Fruit fly (Drosophila melanogaster) whole organism, embryonic: ENCODE measurements around the gene meep.

Source experiments
- ATbp ChIP-seq: fragments of 200-800 bp; sonication (Bioruptor generic); optimal IDR thresholded peaks from 2 replicates; lab custom pipeline; 2017; ENCODE audit warnings: missing biosample characterization, mild to moderate bottlenecking, missing genetic modification characterization, missing genetic modification reagents
- Abd-B ChIP-seq: fragments of 200-800 bp; sonication (Bioruptor generic); optimal IDR thresholded peaks from 2 replicates; lab custom pipeline; 2018; ENCODE audit warnings: missing biosample characterization, mild to moderate bottlenecking, missing genetic modification characterization, moderate library complexity
- Aef1 ChIP-seq: fragments of 200-800 bp; sonication (Bioruptor generic); IDR thresholded peaks from 3 replicates; pipeline ENCODE4 v1.3.6; 2022; ENCODE audit warnings: missing biosample characterization, missing genetic modification characterization
- B-H1 ChIP-seq: fragments of 200-800 bp; sonication (Bioruptor generic); IDR thresholded peaks from 3 replicates; pipeline ENCODE4 v1.3.6; 2022; ENCODE audit warnings: missing biosample characterization, missing genetic modification characterization
- CG10366 ChIP-seq: fragments of 200-800 bp; sonication (Bioruptor generic); IDR thresholded peaks from 2 replicates; pipeline ENCODE4 v1.3.6; 2022; ENCODE audit warnings: missing biosample characterization, missing genetic modification characterization
- CG12744 ChIP-seq: fragments of 200-800 bp; sonication (Bioruptor generic); optimal IDR thresholded peaks from 2 replicates; lab custom pipeline; 2016; ENCODE audit warnings: missing biosample characterization, missing genetic modification characterization
- CG13123 ChIP-seq: fragments of 200-800 bp; sonication (Bioruptor generic); optimal IDR thresholded peaks from 2 replicates; lab custom pipeline; 2016; ENCODE audit warnings: missing biosample characterization, missing genetic modification characterization
- CG14050 ChIP-seq: fragments of 200-800 bp; sonication (Bioruptor generic); IDR thresholded peaks from 3 replicates; pipeline ENCODE4 v1.3.6; 2022; ENCODE audit warnings: missing biosample characterization, missing genetic modification characterization
- CG16863 ChIP-seq: fragments of 200-800 bp; sonication (Bioruptor generic); optimal IDR thresholded peaks from 3 replicates; lab custom pipeline; 2016; ENCODE audit warnings: missing biosample characterization, missing genetic modification characterization
- CG18476 ChIP-seq: fragments of 200-800 bp; sonication (Bioruptor generic); optimal IDR thresholded peaks from 2 replicates; lab custom pipeline; 2016; ENCODE audit warnings: missing biosample characterization, mild to moderate bottlenecking, missing genetic modification characterization
- CG2202 ChIP-seq: fragments of 200-800 bp; sonication (Bioruptor generic); optimal IDR thresholded peaks from 2 replicates; lab custom pipeline; 2018; ENCODE audit warnings: missing biosample characterization, mild to moderate bottlenecking, missing genetic modification characterization
- CG3726 ChIP-seq: fragments of 200-800 bp; sonication (Bioruptor generic); IDR thresholded peaks from 3 replicates; pipeline ENCODE4, ENCODE4 v1.3.6; 2022; ENCODE audit warnings: missing biosample characterization, missing genetic modification characterization
- CG4707 ChIP-seq: fragments of 200-800 bp; sonication (Bioruptor generic); optimal IDR thresholded peaks from 2 replicates; lab custom pipeline; 2018; ENCODE audit warnings: missing biosample characterization, mild to moderate bottlenecking, missing genetic modification characterization, moderate library complexity
- CG5180 ChIP-seq: fragments of 200-800 bp; sonication (Bioruptor generic); optimal IDR thresholded peaks from 3 replicates; lab custom pipeline; 2017; ENCODE audit warnings: missing biosample characterization, missing genetic modification characterization, mild to moderate bottlenecking, moderate library complexity, missing genetic modification reagents
- CG6765 ChIP-seq: fragments of 200-800 bp; sonication (Bioruptor generic); optimal IDR thresholded peaks from 3 replicates; lab custom pipeline; 2017; ENCODE audit warnings: missing biosample characterization, mild to moderate bottlenecking, missing genetic modification characterization
- CG7556 ChIP-seq: fragments of 200-800 bp; sonication (Bioruptor generic); optimal IDR thresholded peaks from 2 replicates; lab custom pipeline; 2017; ENCODE audit warnings: missing biosample characterization, mild to moderate bottlenecking, missing genetic modification characterization
- E2f1 ChIP-seq: fragments of 200-800 bp; sonication (Bioruptor generic); IDR thresholded peaks from 2 replicates; pipeline ENCODE4 v1.3.6; 2022; ENCODE audit warnings: missing biosample characterization, missing genetic modification characterization
- Eip74EF ChIP-seq, 2 experiments: fragments of 200-800 bp in 1 of 2; fragments of >200 bp in 1 of 2; sonication (Bioruptor generic) in 1 of 2; optimal IDR thresholded peaks; 2 replicates each; lab custom pipeline; 2017 to 2019; ENCODE audit warnings: missing biosample characterization in 2 of 2, missing genetic modification characterization in 2 of 2, mild to moderate bottlenecking in 1 of 2, moderate library complexity in 1 of 2
- Ets97D ChIP-seq: fragments of 200-800 bp; sonication (Bioruptor generic); optimal IDR thresholded peaks from 3 replicates; lab custom pipeline; 2016; ENCODE audit warnings: missing biosample characterization, missing genetic modification characterization
- HmgZ ChIP-seq: fragments of 200-800 bp; sonication (Bioruptor generic); optimal IDR thresholded peaks from 2 replicates; lab custom pipeline; 2018; ENCODE audit warnings: missing biosample characterization, mild to moderate bottlenecking, missing genetic modification characterization
- Hr39 ChIP-seq: fragments of >200 bp; optimal IDR thresholded peaks from 2 replicates; lab custom pipeline; 2017
- Lim3 ChIP-seq: fragments of 200-800 bp; sonication (Bioruptor generic); IDR thresholded peaks from 2 replicates; pipeline ENCODE4 v1.3.6; 2022; ENCODE audit warnings: missing biosample characterization, missing genetic modification characterization
- NC2β ChIP-seq: fragments of 200-800 bp; sonication (Bioruptor generic); optimal IDR thresholded peaks from 2 replicates; lab custom pipeline; 2016; ENCODE audit warnings: missing biosample characterization, missing genetic modification characterization
- Neu2 ChIP-seq: fragments of 200-800 bp; sonication (Bioruptor generic); optimal IDR thresholded peaks from 3 replicates; lab custom pipeline; 2016; ENCODE audit warnings: missing biosample characterization, missing genetic modification characterization, borderline replicate concordance
- Nf-YA ChIP-seq: fragments of 200-800 bp; sonication (Bioruptor generic); IDR thresholded peaks from 2 replicates; pipeline ENCODE4 v1.3.6; 2022; ENCODE audit warnings: missing biosample characterization, missing genetic modification characterization
- Nf-YC ChIP-seq: fragments of 200-800 bp; optimal IDR thresholded peaks from 3 replicates; lab custom pipeline; 2019; ENCODE audit warnings: missing biosample characterization, mild to moderate bottlenecking, missing genetic modification characterization, moderate library complexity
- Sox100B ChIP-seq: fragments of 200-800 bp; sonication (Bioruptor generic); optimal IDR thresholded peaks from 3 replicates; lab custom pipeline; 2018; ENCODE audit warnings: missing biosample characterization, mild to moderate bottlenecking, missing genetic modification characterization
- YL-1 ChIP-seq: fragments of 200-800 bp; sonication (Bioruptor generic); optimal IDR thresholded peaks from 3 replicates; lab custom pipeline; 2017; ENCODE audit warnings: missing biosample characterization, mild to moderate bottlenecking, missing genetic modification characterization
- amos ChIP-seq: fragments of 200-800 bp; sonication (Bioruptor generic); IDR thresholded peaks from 2 replicates; pipeline ENCODE4 v1.3.6; 2022; ENCODE audit warnings: missing biosample characterization, missing genetic modification characterization; ENCODE audit not compliant: partially characterized antibody
- bowl ChIP-seq: fragments of 200-800 bp; sonication (Bioruptor generic); IDR thresholded peaks from 2 replicates; pipeline ENCODE4 v1.3.6; 2022; ENCODE audit warnings: missing biosample characterization, missing genetic modification characterization
- cad ChIP-seq: fragments of >200 bp; optimal IDR thresholded peaks from 2 replicates; lab custom pipeline; 2017; ENCODE audit warnings: missing biosample characterization, missing genetic modification characterization
- chif ChIP-seq, 2 experiments: fragments of 200-800 bp; sonication (Bioruptor generic); optimal IDR thresholded peaks; 3 replicates each; lab custom pipeline; 2016; ENCODE audit warnings: missing biosample characterization in 2 of 2, missing genetic modification characterization in 2 of 2
- chn ChIP-seq: fragments of 200-800 bp; sonication (Bioruptor generic); optimal IDR thresholded peaks from 2 replicates; lab custom pipeline; 2016; ENCODE audit warnings: missing biosample characterization, missing genetic modification characterization
- crc ChIP-seq: fragments of 200-800 bp; sonication (Bioruptor generic); optimal IDR thresholded peaks from 2 replicates; lab custom pipeline; 2016; ENCODE audit warnings: missing biosample characterization, missing genetic modification characterization
- dmrt99B ChIP-seq: fragments of 200-800 bp; sonication (Bioruptor generic); optimal IDR thresholded peaks from 2 replicates; lab custom pipeline; 2018; ENCODE audit warnings: missing biosample characterization, mild to moderate bottlenecking, missing genetic modification characterization, moderate library complexity
- fd102C ChIP-seq: fragments of 200-800 bp; sonication (Bioruptor generic); optimal IDR thresholded peaks from 2 replicates; lab custom pipeline; 2018; ENCODE audit warnings: missing biosample characterization, mild to moderate bottlenecking, missing genetic modification characterization, moderate library complexity
- fru ChIP-seq: fragments of >200 bp; optimal IDR thresholded peaks from 2 replicates; lab custom pipeline; 2017
- hkb ChIP-seq, 2 experiments: fragments of 200-800 bp in 1 of 2; fragments of >200 bp in 1 of 2; sonication (Bioruptor generic) in 1 of 2; IDR thresholded peaks in 1 of 2; optimal IDR thresholded peaks in 1 of 2; 2 replicates each; pipeline versions ENCODE4 v1.3.6 to Lab custom; 2017 to 2022; ENCODE audit warnings: missing biosample characterization in 1 of 2, missing genetic modification characterization in 1 of 2
- ken ChIP-seq: fragments of 200-800 bp; sonication (Bioruptor generic); IDR thresholded peaks from 3 replicates; pipeline ENCODE4 v1.3.6; 2022; ENCODE audit warnings: missing biosample characterization, missing genetic modification characterization
- knrl ChIP-seq: fragments of 200-800 bp; sonication (Bioruptor generic); IDR thresholded peaks from 3 replicates; pipeline ENCODE4 v1.3.6; 2022; ENCODE audit warnings: missing biosample characterization, missing genetic modification characterization; ENCODE audit not compliant: partially characterized antibody
- nmo ChIP-seq: fragments of 200-800 bp; sonication (Bioruptor generic); optimal IDR thresholded peaks from 2 replicates; lab custom pipeline; 2018; ENCODE audit warnings: missing biosample characterization, mild to moderate bottlenecking, missing genetic modification characterization, moderate library complexity
- onecut ChIP-seq: fragments of 200-800 bp; sonication (Bioruptor generic); IDR thresholded peaks from 2 replicates; pipeline ENCODE4 v1.3.6; 2022; ENCODE audit warnings: missing biosample characterization, missing genetic modification characterization
- pfk ChIP-seq: fragments of 200-800 bp; sonication (Bioruptor generic); optimal IDR thresholded peaks from 2 replicates; lab custom pipeline; 2018; ENCODE audit warnings: missing biosample characterization, mild to moderate bottlenecking, missing genetic modification characterization, moderate library complexity
- repo ChIP-seq: fragments of 200-800 bp; sonication (Bioruptor generic); optimal IDR thresholded peaks from 2 replicates; lab custom pipeline; 2016; ENCODE audit warnings: missing biosample characterization, missing genetic modification characterization
- ro ChIP-seq: fragments of 200-800 bp; sonication (Bioruptor generic); IDR thresholded peaks from 2 replicates; pipeline ENCODE4 v1.3.6; 2022; ENCODE audit warnings: missing biosample characterization, missing genetic modification characterization
- run ChIP-seq: fragments of 200-800 bp; sonication (Bioruptor generic); optimal IDR thresholded peaks from 3 replicates; lab custom pipeline; 2018; ENCODE audit warnings: missing biosample characterization, mild to moderate bottlenecking, missing genetic modification characterization
- sim ChIP-seq: fragments of 200-800 bp; sonication (Bioruptor generic); IDR thresholded peaks from 2 replicates; pipeline ENCODE4 v1.3.6; 2022; ENCODE audit warnings: missing biosample characterization, missing genetic modification characterization
- slou ChIP-seq: fragments of 200-800 bp; sonication (Bioruptor generic); optimal IDR thresholded peaks from 3 replicates; lab custom pipeline; 2016; ENCODE audit warnings: missing biosample characterization, missing genetic modification characterization
- slp2 ChIP-seq: fragments of 200-800 bp; sonication (Bioruptor generic); optimal IDR thresholded peaks from 2 replicates; lab custom pipeline; 2016; ENCODE audit warnings: missing biosample characterization, missing genetic modification characterization
- tx ChIP-seq: fragments of 200-800 bp; sonication (Bioruptor generic); optimal IDR thresholded peaks from 2 replicates; lab custom pipeline; 2016; ENCODE audit warnings: missing biosample characterization, missing genetic modification characterization
- wor ChIP-seq: fragments of 200-800 bp; sonication (Bioruptor generic); IDR thresholded peaks from 2 replicates; pipeline ENCODE4 v1.3.6; 2022; ENCODE audit warnings: missing biosample characterization, missing genetic modification characterization
- zen2 ChIP-seq: fragments of 200-800 bp; sonication (Bioruptor generic); IDR thresholded peaks from 3 replicates; pipeline ENCODE4 v1.3.6; 2022; ENCODE audit warnings: missing biosample characterization, missing genetic modification characterization; ENCODE audit not compliant: partially characterized antibody

meep gene

DNA sequence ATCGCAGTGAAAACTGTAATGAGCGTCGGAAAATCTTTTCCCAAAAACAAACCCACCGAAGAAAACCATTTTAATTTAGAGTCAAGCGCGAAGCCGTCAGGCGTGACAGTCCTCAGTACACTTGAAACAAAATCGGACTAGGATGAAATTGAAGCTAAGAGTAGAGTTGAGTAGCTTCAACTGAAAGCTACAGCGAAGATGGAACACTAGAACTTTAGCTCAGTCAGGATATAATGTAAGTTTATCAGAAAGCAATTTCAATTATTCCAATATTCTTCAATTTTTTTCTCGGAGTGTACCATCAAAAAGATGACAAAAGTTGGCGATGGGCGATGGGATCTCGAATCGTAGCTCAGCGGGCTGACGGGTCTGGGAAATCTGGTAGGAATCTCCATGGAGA, 13.6 kb upstream of the meep start (continued):
- TF ChIP-seq CG7556 (GFP tag; lab: Kevin White, UChicago) (peak; percentile 19), Nf-YC (no peak), Lim3 (GFP tag; lab: Robert Waterston, UW) (no peak), CG12744 (no peak), CG4707 (GFP tag; lab: Kevin White, UChicago) (no peak), CG16863 (GFP tag; lab: Kevin White, UChicago) (no peak), fru (no peak), hkb (optimal IDR thresholded peaks at IDR 0.05; lab: Kevin White, UChicago) (no peak), hkb (GFP tag; IDR thresholded peaks at IDR 0.05; lab: Robert Waterston, UW) (peak; percentile 73; the same call in 1 of the 2 replicates), CG14050 (GFP tag; lab: Robert Waterston, UW) (no peak), YL-1 (GFP tag; lab: Kevin White, UChicago) (no peak), B-H1 (no peak), zen2 (GFP tag; lab: Robert Waterston, UW) (no peak), E2f1 (peak; percentile 40; the same call in 1 of the 2 replicates), CG13123 (GFP tag; lab: Kevin White, UChicago) (no peak), Hr39 (lab: Kevin White, UChicago) (no peak), CG6765 (GFP tag; lab: Kevin White, UChicago) (no peak), chn (GFP tag; lab: Kevin White, UChicago) (peak; percentile 15), Abd-B (GFP tag; lab: Kevin White, UChicago) (peak; percentile 14), chif (GFP tag; optimal IDR thresholded peaks at IDR 0.05; lab: Kevin White, UChicago) (peak; percentile 33 to 44), Nf-YA (GFP tag; lab: Robert Waterston, UW) (no peak), Sox100B (GFP tag; lab: Kevin White, UChicago) (no peak), knrl (no peak), wor (GFP tag; lab: Robert Waterston, UW) (no peak), HmgZ (tag; lab: Kevin White, UChicago) (no peak), slp2 (GFP tag; lab: Kevin White, UChicago) (peak; percentile 10), CG5180 (GFP tag; lab: Kevin White, UChicago) (no peak), nmo (GFP tag; lab: Kevin White, UChicago) (peak; percentile 55), cad (GFP tag; lab: Kevin White, UChicago) (no peak), amos (GFP tag; lab: Robert Waterston, UW) (no peak), pfk (GFP tag; lab: Kevin White, UChicago) (no peak), Aef1 (GFP tag; lab: Robert Waterston, UW) (0 out of 3 replicates have a peak, but pooled peaks have one; percentile 25), sim (GFP tag; lab: Robert Waterston, UW) (no peak), CG18476 (GFP tag; lab: Kevin White, UChicago) (peak; percentile 18), ro (GFP tag; lab: Robert Waterston, UW) (no peak), fd102C (GFP tag; lab: Kevin White, UChicago) (no peak), Neu2 (GFP tag; lab: Kevin White, UChicago) (no peak), bowl (GFP tag; lab: Robert Waterston, UW) (no peak), Ets97D (GFP tag; lab: Kevin White, UChicago) (no peak), slou (GFP tag; lab: Kevin White, UChicago) (no peak), tx (GFP tag; lab: Kevin White, UChicago) (no peak), CG3726 (no peak), repo (peak; percentile 1), crc (GFP tag; lab: Kevin White, UChicago) (peak; percentile 8), Eip74EF (GFP tag; optimal IDR thresholded peaks at IDR 0.05; lab: Kevin White, UChicago) (no peak), CG2202 (tag; lab: Kevin White, UChicago) (no peak), dmrt99B (peak; percentile 66), CG10366 (GFP tag; lab: Robert Waterston, UW) (peak; percentile 26; the same call in 1 of the 2 replicates), ken (GFP tag; lab: Robert Waterston, UW) (no peak), NC2β (GFP tag; lab: Kevin White, UChicago) (no peak), run (tag; lab: Kevin White, UChicago) (no peak), onecut (GFP tag; lab: Robert Waterston, UW) (peak; percentile 60), ATbp (GFP tag; lab: Kevin White, UChicago) (peak; percentile 50)
